Fruit fly (Drosophila melanogaster) whole organism, adult: ENCODE results near the gene CG44837.

ENCODE experiments used
- CG11617 ChIP-seq: fragments of 200-800 bp; sonication (Bioruptor generic); optimal IDR thresholded peaks from 2 replicates; lab custom pipeline; 2017; ENCODE audit warnings: mild to moderate bottlenecking, missing biosample characterization, missing genetic modification reagents, missing genetic modification characterization
- CG12768 ChIP-seq: fragments of 200-800 bp; sonication (Bioruptor generic); optimal IDR thresholded peaks from 2 replicates; lab custom pipeline; 2017; ENCODE audit warnings: missing biosample characterization, missing genetic modification characterization, mild to moderate bottlenecking, moderate library complexity, missing genetic modification reagents
- CG14711 ChIP-seq: fragments of 200-800 bp; sonication (Bioruptor generic); optimal IDR thresholded peaks from 2 replicates; lab custom pipeline; 2018; ENCODE audit warnings: missing biosample characterization, mild to moderate bottlenecking, missing genetic modification characterization, moderate library complexity
- CG1620 ChIP-seq: fragments of 200-800 bp; sonication (Bioruptor generic); optimal IDR thresholded peaks from 2 replicates; lab custom pipeline; 2016; ENCODE audit warnings: missing biosample characterization, missing genetic modification characterization
- CG33017 ChIP-seq: fragments of 200-800 bp; sonication (Bioruptor generic); optimal IDR thresholded peaks from 2 replicates; lab custom pipeline; 2018; ENCODE audit warnings: missing biosample characterization, mild to moderate bottlenecking, missing genetic modification characterization, moderate library complexity
- CG5204 ChIP-seq: fragments of 200-800 bp; sonication (Bioruptor generic); optimal IDR thresholded peaks from 2 replicates; lab custom pipeline; 2016; ENCODE audit warnings: missing biosample characterization, missing genetic modification characterization
- CG7045 ChIP-seq: fragments of 200-800 bp; sonication (Bioruptor generic); optimal IDR thresholded peaks from 2 replicates; lab custom pipeline; 2017; ENCODE audit warnings: missing biosample characterization, mild to moderate bottlenecking, missing genetic modification characterization
- CG7101 ChIP-seq: fragments of 200-800 bp; sonication (Bioruptor generic); optimal IDR thresholded peaks from 2 replicates; lab custom pipeline; 2018; ENCODE audit warnings: missing biosample characterization, mild to moderate bottlenecking, missing genetic modification characterization, moderate library complexity
- Clk ChIP-seq: fragments of 200-800 bp; sonication (Bioruptor generic); optimal IDR thresholded peaks from 2 replicates; lab custom pipeline; 2017; ENCODE audit warnings: missing biosample characterization, missing genetic modification characterization
- Crg-1 ChIP-seq: fragments of 200-800 bp; sonication (Bioruptor generic); optimal IDR thresholded peaks from 2 replicates; lab custom pipeline; 2016; ENCODE audit warnings: missing biosample characterization, missing genetic modification characterization
- Hr96 ChIP-seq: fragments of 200-800 bp; sonication (Bioruptor generic); optimal IDR thresholded peaks from 2 replicates; lab custom pipeline; 2016; ENCODE audit warnings: missing biosample characterization, missing genetic modification characterization
- Mnt ChIP-seq: fragments of 200-800 bp; sonication (Bioruptor generic); optimal IDR thresholded peaks from 2 replicates; lab custom pipeline; 2016; ENCODE audit warnings: missing biosample characterization, mild to moderate bottlenecking, missing genetic modification characterization
- bab1 ChIP-seq: fragments of 200-800 bp; sonication (Bioruptor generic); optimal IDR thresholded peaks from 3 replicates; lab custom pipeline; 2019; ENCODE audit warnings: missing biosample characterization, mild to moderate bottlenecking, missing genetic modification characterization, moderate library complexity
- cic ChIP-seq: fragments of 200-800 bp; sonication (Bioruptor generic); optimal IDR thresholded peaks from 2 replicates; lab custom pipeline; 2017; ENCODE audit warnings: missing biosample characterization, mild to moderate bottlenecking, missing genetic modification characterization, moderate library complexity
- cnc ChIP-seq, 2 experiments: fragments of >200 bp; optimal IDR thresholded peaks; 2 replicates each; lab custom pipeline; 2017
- kay ChIP-seq: fragments of 200-800 bp; sonication (Bioruptor generic); peaks from one replicate; lab custom pipeline; 2016; ENCODE audit warnings: missing biosample characterization, missing genetic modification characterization, borderline replicate concordance
- ovo ChIP-seq: fragments of 200-800 bp; sonication (Bioruptor generic); optimal IDR thresholded peaks from 2 replicates; lab custom pipeline; 2016; ENCODE audit warnings: missing biosample characterization, missing genetic modification characterization
- pad ChIP-seq: fragments of 200-800 bp; sonication (Bioruptor generic); optimal IDR thresholded peaks from 3 replicates; lab custom pipeline; 2017; ENCODE audit warnings: missing biosample characterization, missing genetic modification characterization, mild to moderate bottlenecking, moderate library complexity, missing genetic modification reagents
- tj ChIP-seq: fragments of 200-800 bp; sonication (Bioruptor generic); optimal IDR thresholded peaks from 3 replicates; lab custom pipeline; 2017; ENCODE audit warnings: missing biosample characterization, mild to moderate bottlenecking, missing genetic modification characterization, moderate library complexity
- toe ChIP-seq: fragments of 200-800 bp; sonication (Bioruptor generic); optimal IDR thresholded peaks from 2 replicates; lab custom pipeline; 2016; ENCODE audit warnings: missing biosample characterization, missing genetic modification characterization

Gene CG44837

DNA sequence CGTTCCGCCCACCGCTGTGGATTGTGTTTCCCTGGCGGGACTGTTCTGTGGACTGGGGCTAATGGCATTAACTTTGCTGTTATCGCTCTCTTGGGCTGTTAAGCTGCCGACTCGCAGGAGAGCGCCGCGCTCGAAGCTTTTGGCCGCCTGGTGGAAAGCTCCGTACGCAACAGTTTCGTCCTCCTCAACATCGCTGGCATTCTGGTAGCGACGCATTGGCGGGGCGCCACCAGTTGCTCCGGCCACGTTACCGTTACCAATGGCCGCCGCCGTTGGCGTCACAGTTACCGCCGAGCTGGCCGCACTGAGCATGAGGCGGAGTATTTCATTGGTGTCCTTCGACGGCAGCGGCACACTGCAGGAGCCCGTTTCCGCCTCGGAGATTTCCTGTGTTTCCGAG is 1.4 kb downstream of the CG44837 start:
- TF ChIP-seq Hr96 (GFP tag; lab: Kevin White, UChicago) (no peak), CG7045 (GFP tag; lab: Kevin White, UChicago) (no peak), CG12768 (GFP tag; lab: Kevin White, UChicago) (no peak), bab1 (GFP tag; lab: Kevin White, UChicago) (no peak), ovo (GFP tag; lab: Kevin White, UChicago) (no peak), tj (GFP tag; lab: Kevin White, UChicago) (no peak), CG7101 (no peak), cic (no peak), CG14711 (tag; lab: Kevin White, UChicago) (no peak), Clk (GFP tag; lab: Kevin White, UChicago) (no peak), Crg-1 (GFP tag; lab: Kevin White, UChicago) (no peak), pad (GFP tag; lab: Kevin White, UChicago) (no peak), CG33017 (no peak), toe (no peak), CG5204 (GFP tag; lab: Kevin White, UChicago) (no peak), Mnt (GFP tag; lab: Kevin White, UChicago) (no peak), CG1620 (GFP tag; lab: Kevin White, UChicago) (no peak), cnc (optimal IDR thresholded peaks at IDR 0.05; lab: Kevin White, UChicago) (no peak), CG11617 (no peak)

DNA sequence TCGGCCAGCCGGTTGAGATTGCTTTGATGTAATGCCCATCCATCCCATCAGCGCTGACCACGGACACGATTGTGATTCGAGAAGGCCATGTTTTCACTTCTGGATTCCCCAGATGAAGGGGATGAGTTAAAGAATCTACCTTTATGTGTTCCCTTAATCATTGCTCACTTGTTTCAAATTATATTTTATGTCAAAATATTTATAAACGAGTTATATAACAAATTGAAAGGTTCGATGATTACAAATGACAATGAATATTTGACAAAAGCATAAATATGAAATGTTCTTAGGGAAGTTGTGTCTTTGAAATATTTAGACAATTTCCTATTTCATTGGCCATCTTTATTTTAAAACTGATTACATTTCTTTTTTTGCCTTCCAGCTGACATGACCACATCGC is 7.1 kb downstream of the CG44837 start:
- TF ChIP-seq kay (GFP tag; lab: Kevin White, UChicago) = no peak
- TF ChIP-seq ovo (GFP tag; lab: Kevin White, UChicago) = no peak
- TF ChIP-seq Hr96 (GFP tag; lab: Kevin White, UChicago) = no peak
- TF ChIP-seq CG1620 (GFP tag; lab: Kevin White, UChicago) = no peak
- no peak for TF ChIP-seq Mnt (GFP tag; lab: Kevin White, UChicago)
- TF ChIP-seq toe = no peak
- no peak for TF ChIP-seq CG33017
- no peak for TF ChIP-seq CG7101
- TF ChIP-seq bab1 (GFP tag; lab: Kevin White, UChicago) = no peak
- TF ChIP-seq Crg-1 (GFP tag; lab: Kevin White, UChicago) = no peak
- TF ChIP-seq CG12768 (GFP tag; lab: Kevin White, UChicago) = no peak
- TF ChIP-seq CG14711 (tag; lab: Kevin White, UChicago) = no peak
- no peak for TF ChIP-seq pad (GFP tag; lab: Kevin White, UChicago)
- TF ChIP-seq CG11617 = no peak
- TF ChIP-seq cnc (optimal IDR thresholded peaks at IDR 0.05; lab: Kevin White, UChicago) = no peak
- TF ChIP-seq tj (GFP tag; lab: Kevin White, UChicago) = no peak
- TF ChIP-seq CG5204 (GFP tag; lab: Kevin White, UChicago) = no peak

DNA sequence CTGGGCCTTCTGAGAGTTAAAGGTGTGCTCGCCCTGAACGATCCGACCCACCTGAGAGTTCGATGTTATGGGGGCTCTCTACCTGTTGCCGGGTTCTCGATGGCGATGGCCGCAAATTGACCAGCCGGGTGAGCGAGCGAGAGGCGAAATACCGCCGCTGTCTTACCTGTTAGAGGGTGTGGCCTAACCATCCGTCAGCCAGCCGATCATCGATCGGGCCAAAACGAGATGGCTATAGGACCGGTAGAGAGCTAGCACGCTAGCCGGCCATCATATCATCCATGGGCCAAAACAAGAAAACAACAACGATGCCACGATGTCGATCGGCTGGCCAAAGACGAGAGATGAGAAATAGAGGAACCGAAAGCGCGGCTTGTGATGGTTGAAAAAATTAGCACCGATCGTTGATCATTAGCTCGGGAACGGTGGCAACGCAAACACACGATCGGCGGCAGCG is 11.4 kb downstream of the CG44837 start, which contains the start of gene byn:
byn (plus strand) TSS at position 407 of the 457 bp plus-strand sequence.
- no peak for TF ChIP-seq Hr96 (GFP tag; lab: Kevin White, UChicago)
- TF ChIP-seq bab1 (GFP tag; lab: Kevin White, UChicago) = no peak
- no peak for TF ChIP-seq cnc (optimal IDR thresholded peaks at IDR 0.05; lab: Kevin White, UChicago)
- TF ChIP-seq toe = no peak
- TF ChIP-seq CG14711 (tag; lab: Kevin White, UChicago) = no peak
- no peak for TF ChIP-seq CG5204 (GFP tag; lab: Kevin White, UChicago)
- TF ChIP-seq CG33017 = no peak
- no peak for TF ChIP-seq Crg-1 (GFP tag; lab: Kevin White, UChicago)
- TF ChIP-seq CG11617 = no peak
- no peak for TF ChIP-seq CG7045 (GFP tag; lab: Kevin White, UChicago)
- TF ChIP-seq ovo (GFP tag; lab: Kevin White, UChicago) = no peak
- no peak for TF ChIP-seq Mnt (GFP tag; lab: Kevin White, UChicago)
- TF ChIP-seq CG12768 (GFP tag; lab: Kevin White, UChicago) = no peak
- no peak for TF ChIP-seq CG1620 (GFP tag; lab: Kevin White, UChicago)
- no peak for TF ChIP-seq kay (GFP tag; lab: Kevin White, UChicago)
- TF ChIP-seq CG7101 = no peak

DNA sequence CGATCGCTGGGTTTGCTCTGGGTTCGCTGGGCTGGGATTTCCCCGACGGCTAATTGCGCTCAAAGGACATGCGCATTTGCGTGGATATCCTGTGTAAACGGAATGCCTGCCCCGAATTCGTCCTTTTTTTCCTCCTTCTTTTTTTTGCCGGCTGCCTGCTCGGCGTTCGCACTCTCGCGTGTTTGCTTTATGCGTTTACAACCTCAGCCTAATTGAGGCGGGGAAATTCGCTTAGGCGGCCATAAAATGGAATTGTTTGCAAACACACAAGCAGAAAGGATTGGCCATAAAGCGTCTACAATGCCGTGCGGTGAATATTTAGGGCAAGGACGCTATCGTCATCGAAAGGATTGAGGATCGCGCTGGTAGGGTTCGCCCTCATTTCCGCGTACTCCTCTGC is 13.3 kb downstream of the CG44837 start:
- TF ChIP-seq CG7045 (GFP tag; lab: Kevin White, UChicago) = no peak
- TF ChIP-seq pad (GFP tag; lab: Kevin White, UChicago) = no peak
- no peak for TF ChIP-seq cnc (optimal IDR thresholded peaks at IDR 0.05; lab: Kevin White, UChicago)
- TF ChIP-seq Mnt (GFP tag; lab: Kevin White, UChicago) = no peak
- no peak for TF ChIP-seq kay (GFP tag; lab: Kevin White, UChicago)
- TF ChIP-seq CG1620 (GFP tag; lab: Kevin White, UChicago) = no peak
- no peak for TF ChIP-seq Crg-1 (GFP tag; lab: Kevin White, UChicago)
- TF ChIP-seq Clk (GFP tag; lab: Kevin White, UChicago) = no peak
- no peak for TF ChIP-seq cic
- no peak for TF ChIP-seq CG11617
- no peak for TF ChIP-seq tj (GFP tag; lab: Kevin White, UChicago)
- no peak for TF ChIP-seq CG14711 (tag; lab: Kevin White, UChicago)
- TF ChIP-seq CG12768 (GFP tag; lab: Kevin White, UChicago) = no peak
- no peak for TF ChIP-seq bab1 (GFP tag; lab: Kevin White, UChicago)
- TF ChIP-seq CG7101 = no peak
- no peak for TF ChIP-seq CG33017
- no peak for TF ChIP-seq Hr96 (GFP tag; lab: Kevin White, UChicago)

DNA sequence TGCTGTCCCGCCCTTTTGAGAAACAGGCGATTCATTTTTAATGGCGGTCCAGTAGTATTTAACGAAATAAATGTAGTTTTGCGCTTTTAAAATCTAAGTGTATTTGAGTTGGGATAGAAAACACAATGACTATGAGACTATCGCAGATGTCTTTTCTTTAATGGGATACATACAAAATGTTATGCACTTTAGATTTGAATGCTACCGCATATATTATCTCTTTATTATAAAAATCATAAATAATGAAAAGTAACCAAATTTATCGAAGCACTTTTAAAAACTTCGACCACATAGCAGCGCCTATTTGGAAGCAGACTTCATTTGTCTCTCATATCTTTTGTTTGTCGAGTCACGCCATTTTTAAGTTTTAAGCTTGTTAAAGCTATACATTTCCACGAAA is 14.0 kb downstream of the CG44837 start, which contains the start of gene SdhAL:
SdhAL (minus strand) TSS at position 101 of the 400 bp plus-strand sequence.
- TF ChIP-seq pad (GFP tag; lab: Kevin White, UChicago) (no peak), CG33017 (no peak), CG14711 (tag; lab: Kevin White, UChicago) (no peak), kay (GFP tag; lab: Kevin White, UChicago) (peak; percentile 2)

DNA sequence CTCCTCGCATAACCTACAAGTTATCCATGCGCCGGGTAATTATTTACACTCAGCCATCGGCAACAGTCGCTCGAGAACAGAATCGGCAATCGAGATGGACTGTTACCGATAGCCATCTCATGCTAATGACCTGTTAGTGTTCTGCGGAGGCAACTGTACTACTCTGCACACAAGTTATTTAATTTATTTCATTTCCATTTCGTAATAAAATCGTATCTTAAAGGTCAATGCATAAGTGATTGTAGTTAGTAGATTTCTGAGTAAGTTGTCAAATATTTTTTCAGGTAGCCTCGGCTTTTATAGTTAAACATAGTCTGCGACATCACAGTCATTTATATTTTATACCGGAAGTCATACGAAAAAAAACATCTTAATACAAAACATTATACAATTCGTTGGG is 17.5 kb downstream of the CG44837 start, which contains the start of gene CG11588:
CG11588 (plus strand) TSS at position 301 of the 400 bp plus-strand sequence.
- TF ChIP-seq CG14711 (tag; lab: Kevin White, UChicago) (no peak), cic (no peak), ovo (GFP tag; lab: Kevin White, UChicago) (no peak), bab1 (GFP tag; lab: Kevin White, UChicago) (no peak), pad (GFP tag; lab: Kevin White, UChicago) (no peak), CG7045 (GFP tag; lab: Kevin White, UChicago) (no peak), Clk (GFP tag; lab: Kevin White, UChicago) (no peak), tj (GFP tag; lab: Kevin White, UChicago) (no peak), CG5204 (GFP tag; lab: Kevin White, UChicago) (no peak), kay (GFP tag; lab: Kevin White, UChicago) (no peak)
